Worm (Caenorhabditis elegans) whole organism, late embryonic: ENCODE results near the gene T23D5.8.

Experiments used
- dve-1 ChIP-seq: sonication (generic microtip); optimal IDR thresholded peaks from 2 replicates; lab custom pipeline; 2017; ENCODE audit warnings: antibody characterized with exemption, mild to moderate bottlenecking, missing genetic modification characterization, missing compliant biosample characterization
- mec-3 ChIP-seq: sonication (generic microtip); optimal IDR thresholded peaks from 2 replicates; lab custom pipeline; 2016; ENCODE audit warnings: borderline replicate concordance, missing genetic modification characterization, missing compliant biosample characterization
- nfya-1 ChIP-seq: sonication (generic microtip); optimal IDR thresholded peaks from 2 replicates; lab custom pipeline; 2017; ENCODE audit warnings: missing genetic modification characterization, mild to moderate bottlenecking, missing compliant biosample characterization, antibody characterized with exemption, moderate library complexity
- pat-9 ChIP-seq: fragments of 200-800 bp; sonication (Bioruptor generic); optimal IDR thresholded peaks from 2 replicates; lab custom pipeline; 2018; ENCODE audit warnings: mild to moderate bottlenecking, missing genetic modification characterization, moderate library complexity, missing compliant biosample characterization
- pqm-1 ChIP-seq: sonication (generic microtip); optimal IDR thresholded peaks from 2 replicates; lab custom pipeline; 2016; ENCODE audit warnings: missing genetic modification characterization, missing compliant biosample characterization

DNA sequence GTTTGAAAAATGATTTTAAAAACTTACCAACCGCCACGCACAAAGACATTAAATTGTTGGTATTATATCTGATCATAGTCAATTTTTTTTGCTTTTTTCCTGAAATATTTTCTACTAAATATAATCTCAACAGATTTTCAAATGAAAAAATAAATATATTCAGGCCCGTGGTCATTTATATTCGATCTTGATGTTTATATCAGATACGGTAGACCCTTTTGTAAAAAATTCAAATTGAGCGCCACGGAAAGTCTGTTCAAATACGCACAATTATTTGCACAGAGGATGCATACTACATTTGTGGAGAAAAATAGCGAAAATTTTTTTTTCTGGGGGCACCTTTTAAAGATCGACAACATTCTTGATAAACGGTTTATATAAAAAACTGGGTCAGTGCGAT, 44.2 kb upstream of the T23D5.8 start, which contains the start of gene T26E4.4:
- no peak for TF ChIP-seq pat-9 (tag; lab: Kevin White, UChicago)
- TF ChIP-seq nfya-1 (tag; lab: Kevin White, UChicago) = no peak
- no peak for TF ChIP-seq mec-3
- no peak for TF ChIP-seq dve-1
- no peak for TF ChIP-seq pqm-1 (tag; lab: Kevin White, UChicago)
